Worm (Caenorhabditis elegans): ENCODE data around the gene glr-1.
A peak's percentile ranks its signal among the peaks of the same experiment; 100 is the strongest.

DNA sequence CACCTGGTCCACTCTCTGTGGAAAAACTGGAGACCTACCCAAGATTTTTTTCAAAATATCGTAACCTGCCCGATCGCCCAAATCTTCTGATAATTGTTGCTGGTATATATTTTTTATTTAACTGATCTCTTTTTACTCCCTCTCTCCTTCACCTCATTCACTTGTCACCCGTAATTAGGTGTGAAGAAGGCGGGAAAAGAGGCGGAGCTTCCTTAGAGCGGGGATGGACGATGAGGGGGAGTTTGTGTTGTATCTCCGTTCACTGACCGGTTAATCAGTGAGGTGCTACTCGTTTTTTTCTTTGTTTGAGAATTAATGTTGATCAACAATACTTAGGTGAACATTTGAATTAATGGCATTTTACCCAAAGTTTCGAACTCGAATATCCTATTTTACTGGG is 34.0 kb upstream of the glr-1 start, which contains the start of gene ceh-16:
- TF ChIP-seq lin-13 (tag; optimal IDR thresholded peaks at IDR 0.05) = no peak
- no peak for TF ChIP-seq pha-4 (tag; optimal IDR thresholded peaks at IDR 0.05)
- TF ChIP-seq snpc-4 (tag; optimal IDR thresholded peaks at IDR 0.05) = no peak
- no peak for TF ChIP-seq blmp-1 (tag; optimal IDR thresholded peaks at IDR 0.05)
- TF ChIP-seq nhr-2 (tag; optimal IDR thresholded peaks at IDR 0.05) = peak; percentile 76
- TF ChIP-seq mab-5 (tag; optimal IDR thresholded peaks at IDR 0.05) = no peak
- no peak for TF ChIP-seq hlh-1 (tag; optimal IDR thresholded peaks at IDR 0.05)
- no peak for TF ChIP-seq elt-3 (tag; optimal IDR thresholded peaks at IDR 0.05)
- TF ChIP-seq M03D4.4 (tag; optimal IDR thresholded peaks at IDR 0.05) = no peak
- TF ChIP-seq ces-1 (GFP tag; optimal IDR thresholded peaks at IDR 0.05) = no peak
- no peak for TF ChIP-seq drap-1 (GFP tag; optimal IDR thresholded peaks at IDR 0.05)
- no peak for TF ChIP-seq nhr-28 (tag; optimal IDR thresholded peaks at IDR 0.05)

Measured in whole organism, mixed stage, embryonic.